Fruit fly (Drosophila melanogaster): ENCODE measurements around the gene Remo.

dm6 chrX:13296405-13297183, 8.7 kb downstream of the Remo start, which contains the start of gene CG1622:
- TF ChIP-seq EcR (GFP tag; optimal IDR thresholded peaks at IDR 0.05) (no peak), pan (optimal IDR thresholded peaks at IDR 0.05) (no peak), psq (optimal IDR thresholded peaks at IDR 0.05) (no peak), usp (GFP tag; optimal IDR thresholded peaks at IDR 0.05) (no peak)

All from whole organism.